Fruit fly (Drosophila melanogaster): ENCODE data around the gene CG11927.
A peak's percentile ranks its signal among the peaks of the same experiment; 100 is the strongest.

CG11927 gene

dm6 chr2L:4856118-4856517, 8.6 kb downstream of the CG11927 start (continued):
- TF ChIP-seq Sox102F (GFP tag; optimal IDR thresholded peaks at IDR 0.05) (peak; percentile 57), Eip74EF (GFP tag; optimal IDR thresholded peaks at IDR 0.05) (peak in 1 of 2 experiments; percentile 2), CG18476 (GFP tag; optimal IDR thresholded peaks at IDR 0.05) (no peak), CG7786 (GFP tag; optimal IDR thresholded peaks at IDR 0.05) (no peak), CG7357 (GFP tag; IDR thresholded peaks at IDR 0.05) (peak; percentile 32; the same call in 1 of the 3 replicates), Max (GFP tag; optimal IDR thresholded peaks at IDR 0.05) (no peak), CG12219 (GFP tag; optimal IDR thresholded peaks at IDR 0.05) (peak; percentile 58), ems (GFP tag; optimal IDR thresholded peaks at IDR 0.05) (no peak), CG6272 (GFP tag; IDR thresholded peaks at IDR 0.05) (0 out of 2 replicates have a peak, but pooled peaks have one; percentile 29), wor (GFP tag; IDR thresholded peaks at IDR 0.05) (no peak), CG13894 (tag; optimal IDR thresholded peaks at IDR 0.05) (peak; percentile 35), fd3F (GFP tag; optimal IDR thresholded peaks at IDR 0.05) (peak; percentile 9), gcm (GFP tag; optimal IDR thresholded peaks at IDR 0.05) (peak; percentile 67), Hand (GFP tag; optimal IDR thresholded peaks at IDR 0.05) (peak; percentile 62), ewg (GFP tag; optimal IDR thresholded peaks at IDR 0.05) (peak; percentile 23), CG5245 (GFP tag; optimal IDR thresholded peaks at IDR 0.05) (peak; percentile 15), CG2875 (GFP tag; optimal IDR thresholded peaks at IDR 0.05) (peak; percentile 32), CG6254 (GFP tag; optimal IDR thresholded peaks at IDR 0.05) (peak; percentile 50), CG32532 (GFP tag; IDR thresholded peaks at IDR 0.05) (peak; percentile 36; the same call in 1 of the 2 replicates), CG11456 (GFP tag; IDR thresholded peaks at IDR 0.05) (no peak), caup (GFP tag; optimal IDR thresholded peaks at IDR 0.05; ENCODE audit: severe bottlenecking) (peak; percentile 30), Hr51 (GFP tag; optimal IDR thresholded peaks at IDR 0.05) (peak in 1 of 2 experiments; percentile 78), CG8388 (GFP tag; optimal IDR thresholded peaks at IDR 0.05) (peak; percentile 47), Rfx (GFP tag; IDR thresholded peaks at IDR 0.05) (no peak; the same call in 1 of the 2 replicates), MESR4 (GFP tag; optimal IDR thresholded peaks at IDR 0.05) (peak; percentile 1), Dad (GFP tag; optimal IDR thresholded peaks at IDR 0.05) (no peak), CG7271 (tag; optimal IDR thresholded peaks at IDR 0.05) (no peak), shn (GFP tag; optimal IDR thresholded peaks at IDR 0.05) (no peak), CG11504 (tag; optimal IDR thresholded peaks at IDR 0.05) (peak; percentile 73), pan (optimal IDR thresholded peaks at IDR 0.05) (no peak), pan (GFP tag; optimal IDR thresholded peaks at IDR 0.05 in 1 of 2, IDR thresholded peaks at IDR 0.05 in 1 of 2) (peak in 1 of 2 experiments; percentile 77), sd (tag; optimal IDR thresholded peaks at IDR 0.05) (peak; percentile 48), CG9727 (GFP tag; optimal IDR thresholded peaks at IDR 0.05) (peak; percentile 48), vvl (GFP tag; IDR thresholded peaks at IDR 0.05) (peak; percentile 70), onecut (GFP tag; IDR thresholded peaks at IDR 0.05) (peak; percentile 56), Mad (GFP tag; optimal IDR thresholded peaks at IDR 0.05) (no peak), grn (GFP tag; optimal IDR thresholded peaks at IDR 0.05) (no peak), Blimp-1 (GFP tag; optimal IDR thresholded peaks at IDR 0.05) (peak; percentile 82), Ets65A (GFP tag) (no peak), CG7839 (tag; optimal IDR thresholded peaks at IDR 0.05) (peak; percentile 78), CG11398 (GFP tag; optimal IDR thresholded peaks at IDR 0.05) (no peak), CG14860 (GFP tag; IDR thresholded peaks at IDR 0.05; ENCODE audit: partially characterized antibody) (no peak), Bgb (GFP tag; IDR thresholded peaks at IDR 0.05; ENCODE audit: partially characterized antibody) (no peak), CG18764 (GFP tag; optimal IDR thresholded peaks at IDR 0.05) (peak; percentile 33), so (GFP tag; IDR thresholded peaks at IDR 0.05) (peak; percentile 53; the same call in 1 of the 3 replicates), Meics (GFP tag; optimal IDR thresholded peaks at IDR 0.05) (peak; percentile 66), CG6765 (GFP tag; optimal IDR thresholded peaks at IDR 0.05) (peak; percentile 27), zen2 (GFP tag; IDR thresholded peaks at IDR 0.05; ENCODE audit: partially characterized antibody) (no peak), CG10565 (GFP tag; optimal IDR thresholded peaks at IDR 0.05) (no peak)
